Fruit fly (Drosophila melanogaster): ENCODE data around the gene CG6051.
A peak's percentile ranks its signal among the peaks of the same experiment; 100 is the strongest.

CG6051 gene

DNA sequence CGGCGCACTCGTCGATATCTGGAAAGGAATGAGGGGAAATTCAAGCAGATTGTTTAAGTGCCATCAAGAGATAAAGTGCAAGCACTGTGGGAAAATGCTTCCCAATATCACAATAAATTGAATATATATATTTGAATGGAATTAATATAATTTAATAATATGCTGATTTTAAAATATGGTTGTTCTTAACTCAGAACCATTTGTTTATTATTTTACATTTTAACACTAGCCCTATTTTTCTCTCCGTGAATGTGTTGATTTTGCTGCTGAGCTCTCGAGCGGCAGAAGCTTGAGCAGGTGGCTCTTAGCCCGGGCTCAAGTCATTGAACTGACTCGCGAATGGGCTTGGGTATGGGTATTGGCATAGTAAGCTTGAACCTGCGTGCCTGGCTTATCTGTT lies 26.7 kb upstream of the CG6051 start (continued):
- TF ChIP-seq svp (GFP tag): peak; percentile 62
- no peak for TF ChIP-seq CG6276 (GFP tag; optimal IDR thresholded peaks at IDR 0.05)
- TF ChIP-seq lz (GFP tag; optimal IDR thresholded peaks at IDR 0.05): peak; percentile 13
- TF ChIP-seq CG8119 (GFP tag; IDR thresholded peaks at IDR 0.05): no peak
- TF ChIP-seq salr (GFP tag; optimal IDR thresholded peaks at IDR 0.05): peak in 1 of 2 experiments; percentile 14
- peak; percentile 54 for TF ChIP-seq CG3032 (tag; optimal IDR thresholded peaks at IDR 0.05)

DNA sequence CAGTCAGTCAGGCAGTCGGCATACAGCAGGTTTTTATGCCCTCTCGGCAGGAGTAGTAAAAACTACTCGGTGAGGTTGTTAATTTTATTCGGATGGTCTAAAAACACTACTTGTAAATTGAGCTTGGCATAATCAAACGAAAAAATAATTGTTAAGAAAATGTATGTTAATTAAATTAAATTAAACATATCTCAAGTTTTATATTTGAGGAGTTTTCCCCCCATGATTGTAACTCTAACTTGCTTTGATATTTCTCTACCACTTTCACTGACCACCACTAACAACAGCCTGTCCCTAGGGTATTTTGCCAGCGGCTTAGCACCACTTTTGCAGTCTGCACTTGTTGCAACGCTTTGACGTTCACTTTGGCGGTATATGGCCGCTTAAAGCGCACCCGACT lies 24.8 kb upstream of the CG6051 start:
- TF ChIP-seq eg (GFP tag; IDR thresholded peaks at IDR 0.05) (no peak), ss (GFP tag; optimal IDR thresholded peaks at IDR 0.05) (peak in 1 of 2 experiments; percentile 32), Ets96B (tag; optimal IDR thresholded peaks at IDR 0.05) (peak; percentile 37), OdsH (GFP tag; optimal IDR thresholded peaks at IDR 0.05) (peak; percentile 25), CG8632 (GFP tag; optimal IDR thresholded peaks at IDR 0.05) (peak; percentile 19), CG10669 (GFP tag; optimal IDR thresholded peaks at IDR 0.05) (peak; percentile 46), CG11762 (GFP tag; optimal IDR thresholded peaks at IDR 0.05; ENCODE audit: insufficient read depth) (peak; percentile 18), fkh (GFP tag; optimal IDR thresholded peaks at IDR 0.05) (no peak), CG32006 (GFP tag; optimal IDR thresholded peaks at IDR 0.05) (peak; percentile 66), CG8119 (GFP tag; IDR thresholded peaks at IDR 0.05) (peak; percentile 67; the same call in 2 of the 3 replicates), CG11294 (GFP tag; IDR thresholded peaks at IDR 0.05) (0 out of 2 replicates have a peak, but pooled peaks have one; percentile 8), spab (GFP tag; optimal IDR thresholded peaks at IDR 0.05) (peak; percentile 37), Eip78C (GFP tag) (peak; percentile 81), cyc (GFP tag; optimal IDR thresholded peaks at IDR 0.05) (peak; percentile 31), CG6808 (GFP tag; optimal IDR thresholded peaks at IDR 0.05) (peak; percentile 62), Sox14 (GFP tag; optimal IDR thresholded peaks at IDR 0.05) (peak; percentile 0), Eip75B (GFP tag; optimal IDR thresholded peaks at IDR 0.05) (peak; percentile 9), vri (GFP tag; optimal IDR thresholded peaks at IDR 0.05) (no peak), fd85E (GFP tag; optimal IDR thresholded peaks at IDR 0.05) (no peak), pdm3 (GFP tag; optimal IDR thresholded peaks at IDR 0.05) (peak; percentile 33), CG11902 (GFP tag; optimal IDR thresholded peaks at IDR 0.05) (no peak), fd59A (GFP tag; optimal IDR thresholded peaks at IDR 0.05) (peak; percentile 57), dsx (GFP tag; optimal IDR thresholded peaks at IDR 0.05; ENCODE audit: poor library complexity, severe bottlenecking) (no peak), CG8319 (GFP tag; optimal IDR thresholded peaks at IDR 0.05) (no peak), CG6276 (GFP tag; optimal IDR thresholded peaks at IDR 0.05) (peak; percentile 10), CG34406 (GFP tag; optimal IDR thresholded peaks at IDR 0.05) (peak; percentile 21), CG16779 (tag; optimal IDR thresholded peaks at IDR 0.05) (peak; percentile 13), Sox102F (GFP tag; optimal IDR thresholded peaks at IDR 0.05) (peak; percentile 32), topi (GFP tag; optimal IDR thresholded peaks at IDR 0.05) (peak; percentile 27), salr (GFP tag; optimal IDR thresholded peaks at IDR 0.05) (no peak), Sox15 (GFP tag; optimal IDR thresholded peaks at IDR 0.05) (no peak), lz (GFP tag; optimal IDR thresholded peaks at IDR 0.05) (no peak), CG6854 (GFP tag; optimal IDR thresholded peaks at IDR 0.05) (no peak), net (GFP tag; optimal IDR thresholded peaks at IDR 0.05) (no peak), Gug (GFP tag; IDR thresholded peaks at IDR 0.05) (no peak), CG7368 (GFP tag; optimal IDR thresholded peaks at IDR 0.05) (no peak), CG1621 (tag; optimal IDR thresholded peaks at IDR 0.05) (no peak), CG15336 (GFP tag; IDR thresholded peaks at IDR 0.05) (peak; percentile 63), CG6792 (GFP tag; optimal IDR thresholded peaks at IDR 0.05) (peak; percentile 24), CG3032 (tag; optimal IDR thresholded peaks at IDR 0.05) (peak; percentile 49), Lpt (GFP tag; optimal IDR thresholded peaks at IDR 0.05) (peak; percentile 8), Hr39 (GFP tag; optimal IDR thresholded peaks at IDR 0.05) (peak; percentile 2), CG4318 (GFP tag; optimal IDR thresholded peaks at IDR 0.05) (peak; percentile 48), CG9139 (GFP tag; optimal IDR thresholded peaks at IDR 0.05) (no peak), Eip93F (GFP tag; optimal IDR thresholded peaks at IDR 0.05) (no peak), CG31627 (GFP tag; optimal IDR thresholded peaks at IDR 0.05) (peak; percentile 12), Hr4 (GFP tag; optimal IDR thresholded peaks at IDR 0.05) (peak; percentile 53), CG3919 (GFP tag; optimal IDR thresholded peaks at IDR 0.05) (peak; percentile 50)
